Worm (Caenorhabditis elegans) whole organism, L4 larva: ENCODE results near the gene C47G2.4.

ENCODE experiments used
- F49E8.2 ChIP-seq: sonication (generic microtip); optimal IDR thresholded peaks from 2 replicates; lab custom pipeline; 2016; ENCODE audit warnings: missing compliant biosample characterization, mild to moderate bottlenecking, missing genetic modification characterization, borderline replicate concordance
- ama-1 ChIP-seq: fragments of 150-350 bp; optimal IDR thresholded peaks from 2 replicates; lab custom pipeline; 2014; ENCODE audit warnings: inconsistent platforms, mixed read lengths
- lin-39 ChIP-seq: fragments of 150-350 bp; optimal IDR thresholded peaks from 2 replicates; lab custom pipeline; 2014; ENCODE audit warnings: missing biosample characterization, missing genetic modification reagents, missing genetic modification characterization
- nhr-6 ChIP-seq: fragments of 150-350 bp; optimal IDR thresholded peaks from 2 replicates; lab custom pipeline; 2014; ENCODE audit warnings: missing biosample characterization, missing genetic modification characterization
- nhr-76 ChIP-seq: fragments of 150-350 bp; optimal IDR thresholded peaks from 2 replicates; lab custom pipeline; 2014; ENCODE audit warnings: missing biosample characterization, missing genetic modification characterization
- pha-4 ChIP-seq, 2 experiments: fragments of 150-350 bp in 1 of 2; fragments of 200-800 bp in 1 of 2; sonication (Bioruptor generic) in 1 of 2; IDR thresholded peaks in 1 of 2; optimal IDR thresholded peaks in 1 of 2; 2 replicates each; pipeline versions ENCODE4 v1.3.6 to Lab custom; 2014 to 2022; ENCODE audit warnings: missing genetic modification characterization in 2 of 2, missing genetic modification reagents in 2 of 2, missing biosample characterization in 1 of 2, missing compliant biosample characterization in 1 of 2

ce11 chrII:11302591-11302990 lies 9.2 kb upstream of the C47G2.4 start, which contains the start of gene samp-1:
- no peak for TF ChIP-seq nhr-6 (tag; lab: Kevin White, UChicago)
- TF ChIP-seq F49E8.2 = no peak
- peak; percentile 21; the same call in 1 of the 2 replicates for TF ChIP-seq pha-4 (GFP tag; IDR thresholded peaks at IDR 0.05; lab: Robert Waterston, UW)
- no peak for TF ChIP-seq pha-4 (tag; optimal IDR thresholded peaks at IDR 0.05; lab: Kevin White, UChicago)
- no peak for TF ChIP-seq lin-39
- no peak for TF ChIP-seq ama-1 (lab: Kevin White, UChicago)
- no peak for TF ChIP-seq nhr-76 (tag; lab: Kevin White, UChicago)
